Worm (Caenorhabditis elegans): ENCODE data around the gene dmsr-15.

The dmsr-15 gene

DNA sequence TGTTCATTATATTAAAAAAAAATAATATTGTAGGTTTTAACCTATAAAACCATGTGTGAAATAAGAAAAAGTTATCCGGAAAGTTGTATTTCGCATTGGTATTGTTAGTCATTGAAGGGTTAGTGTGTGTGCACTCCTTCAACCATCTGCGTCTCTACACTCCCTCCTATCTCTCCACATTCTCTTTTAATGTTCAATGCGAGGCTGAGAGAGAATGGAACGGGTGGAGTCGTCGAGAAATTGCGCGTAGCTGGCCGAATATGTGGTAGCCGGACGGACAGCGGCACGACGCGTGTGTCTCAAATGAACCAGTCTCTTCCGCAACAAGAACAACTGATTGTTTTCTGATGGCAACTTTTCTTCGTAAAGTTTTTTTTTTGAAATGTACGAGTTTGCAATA is 31.8 kb downstream of the dmsr-15 start:
- TF ChIP-seq dsc-1 (tag; optimal IDR thresholded peaks at IDR 0.05) (peak; percentile 8), pag-3 (tag; optimal IDR thresholded peaks at IDR 0.05; ENCODE audit: borderline replicate concordance, insufficient read depth) (no peak), irx-1 (tag; optimal IDR thresholded peaks at IDR 0.05) (no peak), F16B12.6 (tag; optimal IDR thresholded peaks at IDR 0.05) (no peak), ceh-82 (tag; optimal IDR thresholded peaks at IDR 0.05) (peak in 2 of 3 experiments; percentile 3 to 33), nhr-237 (tag; optimal IDR thresholded peaks at IDR 0.05) (no peak), pqm-1 (tag; optimal IDR thresholded peaks at IDR 0.05) (no peak), snpc-4 (tag; optimal IDR thresholded peaks at IDR 0.05) (peak; percentile 10), lsy-2 (tag; optimal IDR thresholded peaks at IDR 0.05) (peak; percentile 3 to 13), zip-4 (GFP tag; optimal IDR thresholded peaks at IDR 0.05) (no peak), unc-62 (GFP tag; optimal IDR thresholded peaks at IDR 0.05) (no peak), swsn-7 (tag; optimal IDR thresholded peaks at IDR 0.05) (peak; percentile 8), egl-13 (tag; optimal IDR thresholded peaks at IDR 0.05) (no peak), elt-2 (tag; optimal IDR thresholded peaks at IDR 0.05) (no peak), mdl-1 (tag; optimal IDR thresholded peaks at IDR 0.05) (peak in 1 of 2 experiments; percentile 18), nhr-77 (tag; optimal IDR thresholded peaks at IDR 0.05) (no peak), ces-1 (GFP tag; optimal IDR thresholded peaks at IDR 0.05) (no peak), nhr-71 (tag; optimal IDR thresholded peaks at IDR 0.05) (peak; percentile 20), fkh-4 (tag; optimal IDR thresholded peaks at IDR 0.05; ENCODE audit: borderline replicate concordance) (no peak), skn-1 (tag; optimal IDR thresholded peaks at IDR 0.05) (no peak), nhr-85 (tag) (peak; percentile 16), alr-1 (tag; optimal IDR thresholded peaks at IDR 0.05; ENCODE audit: borderline replicate concordance) (no peak), lin-14 (GFP tag; optimal IDR thresholded peaks at IDR 0.05) (peak; percentile 91), unc-98 (GFP tag; IDR thresholded peaks at IDR 0.05) (no peak), C04F5.9 (tag; optimal IDR thresholded peaks at IDR 0.05) (no peak), vab-15 (tag; optimal IDR thresholded peaks at IDR 0.05) (no peak), lin-35 (GFP tag; optimal IDR thresholded peaks at IDR 0.05) (peak in 1 of 2 experiments; percentile 12), dpl-1 (GFP tag; optimal IDR thresholded peaks at IDR 0.05) (peak in 1 of 3 experiments; percentile 4), fkh-10 (GFP tag; optimal IDR thresholded peaks at IDR 0.05) (no peak), C16A3.4 (tag; optimal IDR thresholded peaks at IDR 0.05) (no peak), nhr-76 (tag; optimal IDR thresholded peaks at IDR 0.05) (no peak), snu-23 (GFP tag; optimal IDR thresholded peaks at IDR 0.05) (peak; percentile 55), nhr-19 (GFP tag; conservative IDR thresholded peaks at IDR 0.05) (no peak), pax-3 (tag; optimal IDR thresholded peaks at IDR 0.05) (no peak), nhr-11 (tag; optimal IDR thresholded peaks at IDR 0.05) (no peak), ztf-11 (tag; optimal IDR thresholded peaks at IDR 0.05) (no peak), nhr-90 (tag; optimal IDR thresholded peaks at IDR 0.05; ENCODE audit: poor library complexity) (no peak), nhr-28 (tag; optimal IDR thresholded peaks at IDR 0.05) (no peak), ceh-63 (GFP tag; optimal IDR thresholded peaks at IDR 0.05) (no peak), unc-86 (tag; optimal IDR thresholded peaks at IDR 0.05) (peak; percentile 12), C34B4.2 (tag; optimal IDR thresholded peaks at IDR 0.05) (no peak), nhr-12 (tag; optimal IDR thresholded peaks at IDR 0.05) (no peak), nhr-20 (tag; optimal IDR thresholded peaks at IDR 0.05) (peak; percentile 22), mab-9 (GFP tag; IDR thresholded peaks at IDR 0.05) (no peak), unc-30 (tag; optimal IDR thresholded peaks at IDR 0.05) (no peak), lir-3 (tag; optimal IDR thresholded peaks at IDR 0.05; ENCODE audit: poor library complexity) (no peak), nhr-47 (tag; optimal IDR thresholded peaks at IDR 0.05) (peak; percentile 6), xbp-1 (tag; optimal IDR thresholded peaks at IDR 0.05) (peak; percentile 6), mep-1 (tag; optimal IDR thresholded peaks at IDR 0.05) (peak; percentile 68), aly-2 (tag; optimal IDR thresholded peaks at IDR 0.05) (no peak), lin-15B (tag; optimal IDR thresholded peaks at IDR 0.05) (no peak), efl-1 (optimal IDR thresholded peaks at IDR 0.05) (peak; percentile 26 to 31), efl-1 (GFP tag; optimal IDR thresholded peaks at IDR 0.05 in 1 of 2) (peak; percentile 7 to 93), sptf-1 (tag; optimal IDR thresholded peaks at IDR 0.05) (no peak)

Measured in whole organism, L1 larva.